Fruit fly (Drosophila melanogaster) S2 (cell line): Measurements from ENCODE around the gene CycC.

Experiments used
- CG8478 ChIP-seq: fragments of >200 bp; optimal IDR thresholded peaks from 2 replicates; lab custom pipeline; 2018
- CTCF ChIP-seq, 2 experiments: fragments of >200 bp; optimal IDR thresholded peaks; 2 replicates each; lab custom pipeline; 2018

The CycC gene

dm6 chr3R:14878145-14878544, 11.9 kb downstream of the CycC start:
- no peak for TF ChIP-seq CTCF (optimal IDR thresholded peaks at IDR 0.05; lab: Kevin White, UChicago)
- TF ChIP-seq CG8478 (lab: Kevin White, UChicago): no peak

dm6 chr3R:14875965-14876331, 14.1 kb downstream of the CycC start:
- no peak for TF ChIP-seq CG8478 (lab: Kevin White, UChicago)
- TF ChIP-seq CTCF (optimal IDR thresholded peaks at IDR 0.05; lab: Kevin White, UChicago): no peak

dm6 chr3R:14875274-14875964, 14.6 kb downstream of the CycC start, which contains the start of gene btsz:
Gene btsz (minus strand): TSS chr3R:14875488.
- no peak for TF ChIP-seq CTCF (optimal IDR thresholded peaks at IDR 0.05; lab: Kevin White, UChicago)
- no peak for TF ChIP-seq CG8478 (lab: Kevin White, UChicago)

dm6 chr3R:14873345-14873744, 16.7 kb downstream of the CycC start:
- TF ChIP-seq CG8478 (lab: Kevin White, UChicago) (no peak), CTCF (optimal IDR thresholded peaks at IDR 0.05; lab: Kevin White, UChicago) (no peak)

- no peak for TF ChIP-seq CG8478 (lab: Kevin White, UChicago)
- no peak for TF ChIP-seq CTCF (optimal IDR thresholded peaks at IDR 0.05; lab: Kevin White, UChicago)
These were observed 25.2 kb downstream of the CycC start for dm6 chr3R:14864819-14865218.

dm6 chr3R:14853767-14854191, 36.2 kb downstream of the CycC start:
- TF ChIP-seq CTCF (optimal IDR thresholded peaks at IDR 0.05; lab: Kevin White, UChicago) (no peak), CG8478 (lab: Kevin White, UChicago) (no peak)

dm6 chr3R:14852610-14853009, 37.4 kb downstream of the CycC start:
- TF ChIP-seq CG8478 (lab: Kevin White, UChicago): no peak
- TF ChIP-seq CTCF (optimal IDR thresholded peaks at IDR 0.05; lab: Kevin White, UChicago): no peak

dm6 chr3R:14847844-14848243, 42.2 kb downstream of the CycC start:
- TF ChIP-seq CG8478 (lab: Kevin White, UChicago) (no peak), CTCF (optimal IDR thresholded peaks at IDR 0.05; lab: Kevin White, UChicago) (no peak)

- TF ChIP-seq CTCF (optimal IDR thresholded peaks at IDR 0.05; lab: Kevin White, UChicago) (no peak), CG8478 (lab: Kevin White, UChicago) (no peak)
These were observed 42.9 kb downstream of the CycC start for dm6 chr3R:14846924-14847599.

dm6 chr3R:14844743-14845142, 45.3 kb downstream of the CycC start, which contains the start of gene CG3610:
Gene CG3610 (plus strand): TSS chr3R:14845043.
- TF ChIP-seq CG8478 (lab: Kevin White, UChicago) (no peak), CTCF (optimal IDR thresholded peaks at IDR 0.05; lab: Kevin White, UChicago) (no peak)
